Worm (Caenorhabditis elegans): ENCODE measurements around the gene M106.7.

The M106.7 gene

ce11 chrII:10862749-10863656 is 6.0 kb upstream of the M106.7 start (continued):
- TF ChIP-seq ets-5 (GFP tag; IDR thresholded peaks at IDR 0.05) (no peak), nhr-11 (tag; optimal IDR thresholded peaks at IDR 0.05) (no peak), aly-2 (tag; optimal IDR thresholded peaks at IDR 0.05) (no peak), nhr-20 (tag; optimal IDR thresholded peaks at IDR 0.05) (peak; percentile 29), elt-3 (tag; optimal IDR thresholded peaks at IDR 0.05) (peak in 1 of 6 experiments; percentile 19), unc-62 (GFP tag; optimal IDR thresholded peaks at IDR 0.05) (no peak), egl-13 (tag; optimal IDR thresholded peaks at IDR 0.05) (no peak)

ce11 chrII:10861723-10862486 is 4.9 kb upstream of the M106.7 start:
- TF ChIP-seq dpl-1 (GFP tag; optimal IDR thresholded peaks at IDR 0.05), result peak in 1 of 3 experiments; percentile 1
- peak in 1 of 2 experiments; percentile 12 for TF ChIP-seq mdl-1 (tag; optimal IDR thresholded peaks at IDR 0.05)
- no peak for TF ChIP-seq nhr-12 (tag; optimal IDR thresholded peaks at IDR 0.05)
- TF ChIP-seq nhr-85 (tag), result peak; percentile 74
- peak; percentile 27 for TF ChIP-seq nhr-71 (tag; optimal IDR thresholded peaks at IDR 0.05)
- peak; percentile 62 for TF ChIP-seq grh-1 (GFP tag; IDR thresholded peaks at IDR 0.05)
- peak; percentile 43 for TF ChIP-seq skn-1 (tag; optimal IDR thresholded peaks at IDR 0.05)
- peak; percentile 31 for TF ChIP-seq blmp-1 (tag; optimal IDR thresholded peaks at IDR 0.05)
- no peak for TF ChIP-seq ces-1 (GFP tag; optimal IDR thresholded peaks at IDR 0.05)
- peak; percentile 19 for TF ChIP-seq xbp-1 (tag; optimal IDR thresholded peaks at IDR 0.05)
- TF ChIP-seq aha-1 (tag; optimal IDR thresholded peaks at IDR 0.05), result no peak
- peak; percentile 16 for TF ChIP-seq nhr-20 (tag; optimal IDR thresholded peaks at IDR 0.05)
- no peak for TF ChIP-seq C34B4.2 (tag; optimal IDR thresholded peaks at IDR 0.05)
- peak; percentile 83 for TF ChIP-seq elt-2 (tag; optimal IDR thresholded peaks at IDR 0.05)
- peak; percentile 32 for TF ChIP-seq mep-1 (tag; optimal IDR thresholded peaks at IDR 0.05)
- no peak for TF ChIP-seq efl-1 (optimal IDR thresholded peaks at IDR 0.05)
- peak in 1 of 2 experiments; percentile 57 for TF ChIP-seq efl-1 (GFP tag; optimal IDR thresholded peaks at IDR 0.05 in 1 of 2)
- TF ChIP-seq lin-35 (GFP tag; optimal IDR thresholded peaks at IDR 0.05), result peak in 1 of 2 experiments; percentile 36
- TF ChIP-seq ceh-63 (GFP tag; optimal IDR thresholded peaks at IDR 0.05), result no peak
- no peak for TF ChIP-seq unc-62 (GFP tag; optimal IDR thresholded peaks at IDR 0.05)
- TF ChIP-seq lin-14 (GFP tag; optimal IDR thresholded peaks at IDR 0.05), result peak; percentile 34

- TF ChIP-seq nhr-85 (tag) (peak; percentile 22), nhr-77 (tag; optimal IDR thresholded peaks at IDR 0.05) (no peak)
Observed at ce11 chrII:10861305-10861704, 4.3 kb upstream of the M106.7 start.

ce11 chrII:10860840-10861239 is 3.9 kb upstream of the M106.7 start, which contains the start of gene M106.3:
TSS of gene M106.3 (minus strand) at chrII:10860909.
- TF ChIP-seq elt-2 (tag; optimal IDR thresholded peaks at IDR 0.05) (peak; percentile 37), nhr-71 (tag; optimal IDR thresholded peaks at IDR 0.05) (peak; percentile 18), ceh-8 (GFP tag; optimal IDR thresholded peaks at IDR 0.05) (no peak), lin-35 (GFP tag; optimal IDR thresholded peaks at IDR 0.05) (peak in 1 of 2 experiments; percentile 47), fkh-8 (tag; optimal IDR thresholded peaks at IDR 0.05) (no peak), elt-3 (tag; optimal IDR thresholded peaks at IDR 0.05) (peak in 1 of 6 experiments; percentile 53), nhr-20 (tag; optimal IDR thresholded peaks at IDR 0.05) (peak; percentile 30)

ce11 chrII:10859359-10859758 is 2.4 kb upstream of the M106.7 start:
- no peak for TF ChIP-seq hpl-2 (GFP tag; optimal IDR thresholded peaks at IDR 0.05)
- TF ChIP-seq nhr-77 (tag; optimal IDR thresholded peaks at IDR 0.05), result no peak
- no peak for TF ChIP-seq tlp-1 (tag; optimal IDR thresholded peaks at IDR 0.05)
- TF ChIP-seq ets-5 (GFP tag; IDR thresholded peaks at IDR 0.05), result no peak
- no peak for TF ChIP-seq pax-3 (tag; optimal IDR thresholded peaks at IDR 0.05)
- TF ChIP-seq ceh-88 (GFP tag; IDR thresholded peaks at IDR 0.05), result no peak
- TF ChIP-seq aha-1 (tag; optimal IDR thresholded peaks at IDR 0.05), result no peak
- TF ChIP-seq unc-98 (GFP tag; IDR thresholded peaks at IDR 0.05), result no peak
- TF ChIP-seq lir-3 (tag; optimal IDR thresholded peaks at IDR 0.05; ENCODE audit: poor library complexity), result no peak
- TF ChIP-seq ceh-90 (tag; optimal IDR thresholded peaks at IDR 0.05), result no peak
- no peak for TF ChIP-seq Y116A8C.19 (tag; optimal IDR thresholded peaks at IDR 0.05; ENCODE audit: borderline replicate concordance)
- TF ChIP-seq ama-1 (optimal IDR thresholded peaks at IDR 0.05), result no peak
- TF ChIP-seq unc-30 (tag; optimal IDR thresholded peaks at IDR 0.05), result no peak
- no peak for TF ChIP-seq ceh-63 (GFP tag; optimal IDR thresholded peaks at IDR 0.05)
- TF ChIP-seq sox-4 (tag; optimal IDR thresholded peaks at IDR 0.05), result no peak
